Fruit fly (Drosophila melanogaster): ENCODE measurements around the gene CG1607.
A peak's percentile ranks its signal among the peaks of the same experiment; 100 is the strongest.

- TF ChIP-seq CG11294 (GFP tag; IDR thresholded peaks at IDR 0.05) (0 out of 2 replicates have a peak, but pooled peaks have one; percentile 19), CG6854 (GFP tag; optimal IDR thresholded peaks at IDR 0.05) (no peak), pdm3 (GFP tag; optimal IDR thresholded peaks at IDR 0.05) (peak; percentile 72), vri (GFP tag; optimal IDR thresholded peaks at IDR 0.05) (no peak), CG15336 (GFP tag; IDR thresholded peaks at IDR 0.05) (peak; percentile 79), OdsH (GFP tag; optimal IDR thresholded peaks at IDR 0.05) (peak; percentile 63), CG31627 (GFP tag; optimal IDR thresholded peaks at IDR 0.05) (no peak), svp (GFP tag) (peak; percentile 53), Ets21C (GFP tag; optimal IDR thresholded peaks at IDR 0.05) (no peak), CG8319 (GFP tag; optimal IDR thresholded peaks at IDR 0.05) (peak; percentile 13), Gug (GFP tag; IDR thresholded peaks at IDR 0.05) (peak; percentile 71), Hr39 (GFP tag; optimal IDR thresholded peaks at IDR 0.05) (no peak)
Measured at dm6 chr3R:31336291-31336690, 45.6 kb upstream of the CG1607 start.

All from whole organism, prepupa.